Fruit fly (Drosophila melanogaster): Measurements from ENCODE around the gene CenG1A.
A peak's percentile ranks its signal among the peaks of the same experiment; 100 is the strongest.

The CenG1A gene

dm6 chr2L:13827557-13827956 lies 7.8 kb upstream of the CenG1A start, which contains the start of gene PolG1 (continued):
- TF ChIP-seq tin (GFP tag; optimal IDR thresholded peaks at IDR 0.05) (no peak), psq (GFP tag; optimal IDR thresholded peaks at IDR 0.05) (no peak), MESR4 (GFP tag; optimal IDR thresholded peaks at IDR 0.05) (peak; percentile 14), YL-1 (GFP tag; optimal IDR thresholded peaks at IDR 0.05) (peak; percentile 24), slbo (GFP tag; IDR thresholded peaks at IDR 0.05) (no peak), gsb-n (tag; optimal IDR thresholded peaks at IDR 0.05) (no peak)

dm6 chr2L:13829540-13829939 lies 5.8 kb upstream of the CenG1A start, which contains the start of the genes Arpc1 and Orc5:
Gene Arpc1, minus strand, starts transcription at chr2L:13829741.
Gene Orc5, plus strand, starts transcription at chr2L:13829837.
- TF ChIP-seq CG9727 (GFP tag; optimal IDR thresholded peaks at IDR 0.05) = no peak
- TF ChIP-seq eyg (GFP tag; optimal IDR thresholded peaks at IDR 0.05) = no peak
- peak; percentile 93 for TF ChIP-seq CG13287 (GFP tag; IDR thresholded peaks at IDR 0.05; ENCODE audit: partially characterized antibody)
- no peak for TF ChIP-seq CG15601 (tag; optimal IDR thresholded peaks at IDR 0.05)
- TF ChIP-seq pho (GFP tag; optimal IDR thresholded peaks at IDR 0.05) = no peak
- no peak for TF ChIP-seq CG10543 (GFP tag; optimal IDR thresholded peaks at IDR 0.05)
- TF ChIP-seq CG12391 (tag; optimal IDR thresholded peaks at IDR 0.05) = no peak
- peak; percentile 83 for TF ChIP-seq CG14860 (GFP tag; IDR thresholded peaks at IDR 0.05; ENCODE audit: partially characterized antibody)
- no peak for TF ChIP-seq CG4707 (GFP tag; optimal IDR thresholded peaks at IDR 0.05)
- peak; percentile 50 for TF ChIP-seq CG7271 (tag; optimal IDR thresholded peaks at IDR 0.05)
- no peak for TF ChIP-seq CG10979 (tag; optimal IDR thresholded peaks at IDR 0.05)
- no peak for TF ChIP-seq CkIIα-i1 (GFP tag; IDR thresholded peaks at IDR 0.05)
- no peak for TF ChIP-seq CG8388 (GFP tag; optimal IDR thresholded peaks at IDR 0.05)
- TF ChIP-seq nom (GFP tag; optimal IDR thresholded peaks at IDR 0.05) = no peak
- no peak for TF ChIP-seq jigr1 (GFP tag; IDR thresholded peaks at IDR 0.05)
- no peak for TF ChIP-seq CG17802 (tag; optimal IDR thresholded peaks at IDR 0.05)
- no peak for TF ChIP-seq fd64A (GFP tag; optimal IDR thresholded peaks at IDR 0.05)
- peak; percentile 69 for TF ChIP-seq CG7963 (GFP tag; IDR thresholded peaks at IDR 0.05; ENCODE audit: partially characterized antibody)
- no peak for TF ChIP-seq Gsc (GFP tag; IDR thresholded peaks at IDR 0.05)
- TF ChIP-seq corto (GFP tag; optimal IDR thresholded peaks at IDR 0.05) = no peak
- no peak for TF ChIP-seq Bdp1 (GFP tag; optimal IDR thresholded peaks at IDR 0.05)
- TF ChIP-seq Tbp (GFP tag; optimal IDR thresholded peaks at IDR 0.05) = no peak
- no peak for TF ChIP-seq CG6272 (GFP tag; IDR thresholded peaks at IDR 0.05)
- TF ChIP-seq pan (optimal IDR thresholded peaks at IDR 0.05) = no peak
- no peak for TF ChIP-seq pan (GFP tag; optimal IDR thresholded peaks at IDR 0.05 in 1 of 2, IDR thresholded peaks at IDR 0.05 in 1 of 2)
- no peak for TF ChIP-seq CG1233 (GFP tag; optimal IDR thresholded peaks at IDR 0.05)
- peak; percentile 56 for TF ChIP-seq phol (tag; optimal IDR thresholded peaks at IDR 0.05)
- no peak for TF ChIP-seq CG12769 (tag; optimal IDR thresholded peaks at IDR 0.05)
- TF ChIP-seq unc-4 (GFP tag; IDR thresholded peaks at IDR 0.05; ENCODE audit: partially characterized antibody) = peak; percentile 96
- no peak for TF ChIP-seq lmd (GFP tag; IDR thresholded peaks at IDR 0.05)
- no peak for TF ChIP-seq CG17612 (GFP tag; IDR thresholded peaks at IDR 0.05)
- TF ChIP-seq NFAT (GFP tag; IDR thresholded peaks at IDR 0.05) = no peak
- TF ChIP-seq Deaf1 (tag; optimal IDR thresholded peaks at IDR 0.05) = no peak
- TF ChIP-seq crol (GFP tag; IDR thresholded peaks at IDR 0.05) = no peak
- no peak for TF ChIP-seq sob (GFP tag; IDR thresholded peaks at IDR 0.05)
- TF ChIP-seq knrl (GFP tag; IDR thresholded peaks at IDR 0.05; ENCODE audit: partially characterized antibody) = peak; percentile 88
- TF ChIP-seq dan (GFP tag; IDR thresholded peaks at IDR 0.05) = no peak
- no peak for TF ChIP-seq Nf-YA (GFP tag; IDR thresholded peaks at IDR 0.05)
- no peak for TF ChIP-seq H2.0 (GFP tag; IDR thresholded peaks at IDR 0.05)
- TF ChIP-seq hb (GFP tag; IDR thresholded peaks at IDR 0.05; ENCODE audit: partially characterized antibody) = peak; percentile 83
- no peak for TF ChIP-seq ab (GFP tag; optimal IDR thresholded peaks at IDR 0.05)
- TF ChIP-seq ewg (GFP tag; optimal IDR thresholded peaks at IDR 0.05) = no peak
- no peak for TF ChIP-seq twi (tag; optimal IDR thresholded peaks at IDR 0.05)
- TF ChIP-seq Mad (GFP tag; optimal IDR thresholded peaks at IDR 0.05) = no peak

All from whole organism, embryonic.